Worm (Caenorhabditis elegans) whole organism, L1 larva: Measurements from ENCODE around the gene slc-25A32.
A peak's percentile ranks its signal among the peaks of the same experiment; 100 is the strongest.

Experiments
- C04F5.9 ChIP-seq: sonication (generic microtip); optimal IDR thresholded peaks from 2 replicates; lab custom pipeline; 2016; ENCODE audit warnings: missing genetic modification characterization, missing compliant biosample characterization
- C16A3.4 ChIP-seq: fragments of 150-350 bp; optimal IDR thresholded peaks from 2 replicates; lab custom pipeline; 2014; ENCODE audit warnings: missing biosample characterization, missing genetic modification characterization
- C34B4.2 ChIP-seq: sonication (generic microtip); optimal IDR thresholded peaks from 2 replicates; lab custom pipeline; 2017; ENCODE audit warnings: mild to moderate bottlenecking, missing genetic modification characterization, missing compliant biosample characterization
- aha-1 ChIP-seq: fragments of 150-350 bp; optimal IDR thresholded peaks from 2 replicates; lab custom pipeline; 2014; ENCODE audit warnings: missing biosample characterization, missing genetic modification characterization
- aly-2 ChIP-seq: fragments of 150-350 bp; optimal IDR thresholded peaks from 2 replicates; lab custom pipeline; 2014; ENCODE audit warnings: missing biosample characterization, missing genetic modification characterization
- blmp-1 ChIP-seq: fragments of 150-350 bp; optimal IDR thresholded peaks from 2 replicates; lab custom pipeline; 2014; ENCODE audit warnings: missing biosample characterization, missing genetic modification characterization
- ceh-8 ChIP-seq: fragments of 200-800 bp; sonication (Bioruptor generic); optimal IDR thresholded peaks from 2 replicates; lab custom pipeline; 2018; ENCODE audit warnings: mild to moderate bottlenecking, missing genetic modification characterization, moderate library complexity, missing compliant biosample characterization
- efl-1 ChIP-seq, 4 experiments: fragments of 150-350 bp; optimal IDR thresholded peaks in 3 of 4; peaks in 1 of 4; 1 replicate in 1 of 4; 2 replicates in 3 of 4; lab custom pipeline; 2014; ENCODE audit warnings: missing biosample characterization in 2 of 4, missing genetic modification characterization in 2 of 4, missing genetic modification reagents in 2 of 4
- egl-27 ChIP-seq, 2 experiments: fragments of 150-350 bp in 1 of 2; sonication (generic microtip); optimal IDR thresholded peaks; 3 replicates each; lab custom pipeline; 2017 to 2018; ENCODE audit warnings: missing biosample characterization in 2 of 2, missing genetic modification characterization in 2 of 2, missing genetic modification reagents in 2 of 2
- elt-2 ChIP-seq: sonication (generic microtip); optimal IDR thresholded peaks from 2 replicates; lab custom pipeline; 2016; ENCODE audit warnings: missing genetic modification characterization, mild to moderate bottlenecking, inconsistent platforms, missing compliant biosample characterization, missing genetic modification reagents
- elt-3 ChIP-seq, 6 experiments: fragments of 150-350 bp in 1 of 6; sonication (generic microtip); optimal IDR thresholded peaks; 2 replicates each; lab custom pipeline; 2017 to 2018; ENCODE audit warnings: missing biosample characterization in 6 of 6, missing genetic modification characterization in 6 of 6, inconsistent platforms in 1 of 6
- grh-1 ChIP-seq: fragments of 200-800 bp; sonication (Bioruptor generic); IDR thresholded peaks from 2 replicates; pipeline ENCODE4 v1.3.6; 2022; ENCODE audit warnings: missing genetic modification reagents, missing genetic modification characterization, missing compliant biosample characterization
- hlh-17 ChIP-seq: fragments of 200-800 bp; sonication (Bioruptor generic); optimal IDR thresholded peaks from 2 replicates; lab custom pipeline; 2018; ENCODE audit warnings: missing genetic modification characterization, mild to moderate bottlenecking, missing compliant biosample characterization, moderate library complexity, borderline replicate concordance
- hlh-4 ChIP-seq: sonication (generic microtip); optimal IDR thresholded peaks from 2 replicates; lab custom pipeline; 2016; ENCODE audit warnings: mild to moderate bottlenecking, missing genetic modification characterization, missing compliant biosample characterization
- hpl-2 ChIP-seq: fragments of 150-350 bp; optimal IDR thresholded peaks from 2 replicates; lab custom pipeline; 2014; ENCODE audit warnings: missing biosample characterization, missing genetic modification reagents, missing genetic modification characterization
- isw-1 ChIP-seq: fragments of 200-800 bp; sonication (Bioruptor generic); IDR thresholded peaks from 2 replicates; pipeline ENCODE4 v1.3.6; 2022; ENCODE audit warnings: missing genetic modification characterization, missing compliant biosample characterization
- lin-14 ChIP-seq: fragments of 200-800 bp; sonication (Bioruptor generic); optimal IDR thresholded peaks from 2 replicates; lab custom pipeline; 2018; ENCODE audit warnings: mild to moderate bottlenecking, missing genetic modification characterization, moderate library complexity, missing compliant biosample characterization
- lin-15B ChIP-seq: fragments of 150-350 bp; sonication (generic microtip); optimal IDR thresholded peaks from 3 replicates; lab custom pipeline; 2014; ENCODE audit warnings: missing biosample characterization, missing genetic modification characterization
- lin-35 ChIP-seq, 2 experiments: fragments of 150-350 bp; optimal IDR thresholded peaks; 2 replicates each; lab custom pipeline; 2014; ENCODE audit warnings: missing biosample characterization in 2 of 2, missing genetic modification characterization in 2 of 2, missing genetic modification reagents in 2 of 2
- lir-3 ChIP-seq: sonication (generic microtip); optimal IDR thresholded peaks from 2 replicates; lab custom pipeline; 2016; ENCODE audit warnings: mild to moderate bottlenecking, missing genetic modification characterization, moderate library complexity, missing compliant biosample characterization; ENCODE audit not compliant: poor library complexity
- mdl-1 ChIP-seq, 2 experiments: fragments of 150-350 bp; optimal IDR thresholded peaks; 2 replicates each; lab custom pipeline; 2014 to 2017; ENCODE audit warnings: missing biosample characterization in 2 of 2, missing genetic modification characterization in 2 of 2, inconsistent platforms in 1 of 2
- mep-1 ChIP-seq: fragments of 150-350 bp; optimal IDR thresholded peaks from 2 replicates; lab custom pipeline; 2014; ENCODE audit warnings: missing biosample characterization, missing genetic modification characterization
- nhr-20 ChIP-seq: sonication (generic microtip); optimal IDR thresholded peaks from 2 replicates; lab custom pipeline; 2016; ENCODE audit warnings: mild to moderate bottlenecking, missing genetic modification characterization, missing compliant biosample characterization
- nhr-28 ChIP-seq: fragments of 150-350 bp; optimal IDR thresholded peaks from 2 replicates; lab custom pipeline; 2014; ENCODE audit warnings: missing biosample characterization, missing genetic modification characterization
- nhr-47 ChIP-seq: sonication (generic microtip); optimal IDR thresholded peaks from 2 replicates; lab custom pipeline; 2016; ENCODE audit warnings: mild to moderate bottlenecking, missing genetic modification characterization, moderate library complexity, missing compliant biosample characterization
- nhr-71 ChIP-seq: sonication (generic microtip); optimal IDR thresholded peaks from 2 replicates; lab custom pipeline; 2016; ENCODE audit warnings: mild to moderate bottlenecking, missing genetic modification characterization, moderate library complexity, missing compliant biosample characterization
- nhr-84 ChIP-seq: sonication (generic microtip); optimal IDR thresholded peaks from 2 replicates; lab custom pipeline; 2017; ENCODE audit warnings: missing biosample characterization, missing genetic modification characterization
- nhr-85 ChIP-seq: sonication (generic microtip); peaks from one replicate; lab custom pipeline; 2016; ENCODE audit warnings: missing genetic modification characterization, inconsistent platforms, missing compliant biosample characterization
- nhr-90 ChIP-seq: sonication (generic microtip); optimal IDR thresholded peaks from 2 replicates; lab custom pipeline; 2016; ENCODE audit warnings: mild to moderate bottlenecking, missing genetic modification characterization, missing compliant biosample characterization; ENCODE audit not compliant: poor library complexity
- pqm-1 ChIP-seq: sonication (generic microtip); optimal IDR thresholded peaks from 3 replicates; lab custom pipeline; 2017; ENCODE audit warnings: missing biosample characterization, missing genetic modification characterization
- rnt-1 ChIP-seq: sonication (generic microtip); optimal IDR thresholded peaks from 2 replicates; lab custom pipeline; 2016; ENCODE audit warnings: mild to moderate bottlenecking, missing genetic modification characterization, moderate library complexity, missing compliant biosample characterization
- snu-23 ChIP-seq: sonication (generic microtip); optimal IDR thresholded peaks from 2 replicates; lab custom pipeline; 2016; ENCODE audit warnings: missing genetic modification characterization, missing compliant biosample characterization
- tbx-2 ChIP-seq: sonication (generic microtip); optimal IDR thresholded peaks from 2 replicates; lab custom pipeline; 2016; ENCODE audit warnings: missing genetic modification characterization, missing compliant biosample characterization
- unc-30 ChIP-seq: sonication (generic microtip); optimal IDR thresholded peaks from 2 replicates; lab custom pipeline; 2017; ENCODE audit warnings: missing biosample characterization, missing genetic modification characterization
- vab-15 ChIP-seq: sonication (generic microtip); optimal IDR thresholded peaks from 2 replicates; lab custom pipeline; 2017; ENCODE audit warnings: missing genotype, mild to moderate bottlenecking, missing genetic modification characterization, missing compliant biosample characterization
- zip-4 ChIP-seq: fragments of 200-800 bp; sonication (Bioruptor generic); optimal IDR thresholded peaks from 2 replicates; lab custom pipeline; 2018; ENCODE audit warnings: mild to moderate bottlenecking, missing genetic modification characterization, moderate library complexity, missing compliant biosample characterization
- ztf-11 ChIP-seq, 2 experiments: sonication (generic microtip); optimal IDR thresholded peaks; 2 replicates each; lab custom pipeline; 2016 to 2017; ENCODE audit warnings: missing genetic modification characterization in 2 of 2, missing biosample characterization in 1 of 2, missing compliant biosample characterization in 1 of 2
- ztf-4 ChIP-seq: fragments of 150-350 bp; optimal IDR thresholded peaks from 2 replicates; lab custom pipeline; 2014; ENCODE audit warnings: missing biosample characterization, missing genetic modification characterization

Gene slc-25A32

ce11 chrII:8263562-8263961 lies 12.5 kb upstream of the slc-25A32 start:
- TF ChIP-seq lin-35 (GFP tag; optimal IDR thresholded peaks at IDR 0.05; lab: Kevin White, UChicago) (peak in 1 of 2 experiments; percentile 13), elt-3 (tag; optimal IDR thresholded peaks at IDR 0.05; lab: Kevin White, UChicago) (peak in 1 of 6 experiments; percentile 52), nhr-85 (tag; lab: Kevin White, UChicago) (peak; percentile 86), nhr-71 (peak; percentile 50), aly-2 (tag; lab: Kevin White, UChicago) (no peak), blmp-1 (tag; lab: Kevin White, UChicago) (peak; percentile 63), grh-1 (0 out of 2 replicates have a peak, but pooled peaks have one; percentile 33), tbx-2 (tag; lab: Kevin White, UChicago) (peak; percentile 31), mdl-1 (tag; optimal IDR thresholded peaks at IDR 0.05; lab: Kevin White, UChicago) (peak in 1 of 2 experiments; percentile 33), egl-27 (tag; optimal IDR thresholded peaks at IDR 0.05; lab: Kevin White, UChicago) (no peak), rnt-1 (tag; lab: Kevin White, UChicago) (no peak), nhr-90 (tag; lab: Kevin White, UChicago) (peak; percentile 15), lin-14 (GFP tag; lab: Kevin White, UChicago) (peak; percentile 55), ztf-11 (tag; optimal IDR thresholded peaks at IDR 0.05; lab: Kevin White, UChicago) (no peak), nhr-84 (tag; lab: Kevin White, UChicago) (no peak), efl-1 (optimal IDR thresholded peaks at IDR 0.05; lab: Kevin White, UChicago) (no peak), efl-1 (GFP tag; optimal IDR thresholded peaks at IDR 0.05 in 1 of 2; lab: Kevin White, UChicago) (peak in 1 of 2 experiments; percentile 84), snu-23 (GFP tag; lab: Kevin White, UChicago) (no peak), nhr-47 (tag; lab: Kevin White, UChicago) (no peak), ceh-8 (GFP tag; lab: Kevin White, UChicago) (no peak), ztf-4 (tag; lab: Kevin White, UChicago) (no peak), isw-1 (GFP tag; lab: Robert Waterston, UW) (no peak), elt-2 (tag; lab: Kevin White, UChicago) (no peak), hlh-4 (tag; lab: Kevin White, UChicago) (no peak), nhr-20 (peak; percentile 64), mep-1 (tag; lab: Kevin White, UChicago) (no peak), zip-4 (GFP tag; lab: Kevin White, UChicago) (no peak)

ce11 chrII:8264619-8265018 lies 11.5 kb upstream of the slc-25A32 start, which contains the start of gene srdh-1:
Gene srdh-1, plus strand, starts transcription at chrII:8264661.
- TF ChIP-seq blmp-1 (tag; lab: Kevin White, UChicago) (peak; percentile 46), hlh-17 (GFP tag; lab: Kevin White, UChicago) (no peak), lir-3 (no peak), C16A3.4 (tag; lab: Kevin White, UChicago) (no peak), aha-1 (tag; lab: Kevin White, UChicago) (no peak), nhr-28 (tag; lab: Kevin White, UChicago) (no peak), ceh-8 (GFP tag; lab: Kevin White, UChicago) (no peak), pqm-1 (tag; lab: Kevin White, UChicago) (no peak), nhr-85 (tag; lab: Kevin White, UChicago) (peak; percentile 81), nhr-71 (peak; percentile 35), mdl-1 (tag; optimal IDR thresholded peaks at IDR 0.05; lab: Kevin White, UChicago) (peak in 1 of 2 experiments; percentile 16), hpl-2 (GFP tag; lab: Kevin White, UChicago) (no peak), nhr-90 (tag; lab: Kevin White, UChicago) (no peak), nhr-20 (peak; percentile 33), C34B4.2 (tag; lab: Kevin White, UChicago) (no peak), vab-15 (tag; lab: Kevin White, UChicago) (no peak), unc-30 (tag; lab: Kevin White, UChicago) (no peak), lin-14 (GFP tag; lab: Kevin White, UChicago) (peak; percentile 27), efl-1 (optimal IDR thresholded peaks at IDR 0.05; lab: Kevin White, UChicago) (no peak), efl-1 (GFP tag; optimal IDR thresholded peaks at IDR 0.05 in 1 of 2; lab: Kevin White, UChicago) (peak in 1 of 2 experiments; percentile 51), elt-3 (tag; optimal IDR thresholded peaks at IDR 0.05; lab: Kevin White, UChicago) (peak in 4 of 6 experiments; percentile 40 to 71 (median 64)), C04F5.9 (tag; lab: Kevin White, UChicago) (no peak), lin-15B (no peak)
